Fruit fly (Drosophila melanogaster) whole organism, embryonic: ENCODE results near the gene mei-218.

Experiments used
- Ada2b ChIP-seq: fragments of 200-800 bp; sonication (Bioruptor generic); IDR thresholded peaks from 2 replicates; pipeline ENCODE4 v1.3.6; 2022; ENCODE audit warnings: missing biosample characterization, missing genetic modification characterization
- Lpt ChIP-seq: fragments of >200 bp; optimal IDR thresholded peaks from 2 replicates; lab custom pipeline; 2018; ENCODE audit warnings: missing biosample characterization, missing genetic modification characterization
- Ptx1 ChIP-seq: fragments of 200-800 bp; sonication (Bioruptor generic); IDR thresholded peaks from 2 replicates; pipeline ENCODE4 v1.3.6; 2022; ENCODE audit warnings: missing biosample characterization, missing genetic modification characterization
- usp ChIP-seq: fragments of >200 bp; optimal IDR thresholded peaks from 2 replicates; lab custom pipeline; 2017; ENCODE audit warnings: missing biosample characterization, missing genetic modification characterization
- zfh2 ChIP-seq: fragments of 200-800 bp; sonication (Bioruptor generic); optimal IDR thresholded peaks from 2 replicates; lab custom pipeline; 2016; ENCODE audit warnings: missing biosample characterization, missing genetic modification characterization

dm6 chrX:17183486-17183885, 40.7 kb upstream of the mei-218 start:
- TF ChIP-seq Ada2b (GFP tag; lab: Robert Waterston, UW) (no peak), zfh2 (GFP tag; lab: Kevin White, UChicago) (no peak), Ptx1 (GFP tag; lab: Robert Waterston, UW) (no peak), Lpt (no peak), usp (GFP tag; lab: Kevin White, UChicago) (no peak)
